Worm (Caenorhabditis elegans) whole organism, early embryonic: ENCODE results near the gene srw-26.

Experiments used
- B0310.2 ChIP-seq: sonication (generic microtip); optimal IDR thresholded peaks from 2 replicates; lab custom pipeline; 2016; ENCODE audit warnings: mild to moderate bottlenecking, missing genetic modification characterization, missing compliant biosample characterization
- F13C5.2 ChIP-seq: sonication (generic microtip); optimal IDR thresholded peaks from 2 replicates; lab custom pipeline; 2017; ENCODE audit warnings: mild to moderate bottlenecking, missing genetic modification characterization, inconsistent platforms, missing compliant biosample characterization
- aly-1 ChIP-seq: sonication (generic microtip); optimal IDR thresholded peaks from 2 replicates; lab custom pipeline; 2016; ENCODE audit warnings: missing genetic modification characterization, missing compliant biosample characterization
- ama-1 ChIP-seq: fragments of 150-350 bp; optimal IDR thresholded peaks from 2 replicates; lab custom pipeline; 2014
- ceh-36 ChIP-seq: sonication (generic microtip); optimal IDR thresholded peaks from 2 replicates; lab custom pipeline; 2016; ENCODE audit warnings: missing genetic modification characterization, inconsistent platforms, missing compliant biosample characterization
- ets-7 ChIP-seq: sonication (generic microtip); optimal IDR thresholded peaks from 2 replicates; lab custom pipeline; 2016; ENCODE audit warnings: missing genotype, missing genetic modification characterization, missing compliant biosample characterization
- flt-1 ChIP-seq: fragments of 200-800 bp; sonication (Bioruptor generic); IDR thresholded peaks from 2 replicates; pipeline ENCODE4 v1.3.6; 2022; ENCODE audit warnings: missing genetic modification characterization, missing compliant biosample characterization
- hmbx-1 ChIP-seq: sonication (generic microtip); optimal IDR thresholded peaks from 2 replicates; lab custom pipeline; 2016; ENCODE audit warnings: mild to moderate bottlenecking, missing genetic modification characterization, missing compliant biosample characterization
- hnd-1 ChIP-seq: sonication (generic microtip); optimal IDR thresholded peaks from 2 replicates; lab custom pipeline; 2016; ENCODE audit warnings: missing genetic modification characterization, missing compliant biosample characterization
- pes-1 ChIP-seq: fragments of 200-800 bp; sonication (Bioruptor generic); IDR thresholded peaks from 2 replicates; pipeline ENCODE4 v1.3.6; 2022; ENCODE audit warnings: missing genetic modification reagents, missing genetic modification characterization, missing compliant biosample characterization
- scrt-1 ChIP-seq: fragments of 200-800 bp; sonication (Bioruptor generic); IDR thresholded peaks from 2 replicates; pipeline ENCODE4 v1.3.6; 2022; ENCODE audit warnings: missing genetic modification characterization, missing compliant biosample characterization
- sea-1 ChIP-seq: fragments of 200-800 bp; sonication (Bioruptor generic); conservative IDR thresholded peaks from 2 replicates; pipeline ENCODE4 v1.3.6; 2022; ENCODE audit warnings: missing genetic modification characterization, missing compliant biosample characterization
- tbx-11 ChIP-seq: fragments of 200-800 bp; sonication (Bioruptor generic); IDR thresholded peaks from 2 replicates; pipeline ENCODE4 v1.3.6; 2022; ENCODE audit warnings: missing genetic modification characterization, missing compliant biosample characterization

DNA sequence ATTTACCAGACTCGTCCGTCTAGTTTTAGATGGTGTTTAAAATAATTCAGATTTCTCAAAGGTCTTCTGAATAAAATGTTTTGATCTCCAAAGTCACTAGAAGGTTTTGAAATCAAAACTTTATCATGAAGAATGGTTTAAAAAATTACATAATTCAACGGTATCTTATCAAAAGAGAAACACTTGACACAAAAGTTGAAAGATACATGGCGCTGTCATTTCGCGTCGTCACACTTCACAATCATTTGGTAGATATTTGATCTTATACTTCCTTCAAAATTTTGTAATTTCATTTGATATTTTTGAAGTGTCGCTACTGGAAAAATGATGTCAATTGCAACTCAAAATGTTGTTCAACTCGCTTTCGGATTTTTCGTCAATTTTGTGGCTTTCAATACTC is 24.8 kb upstream of the srw-26 start, which contains the start of gene F36G9.3:
- TF ChIP-seq aly-1 = no peak
- no peak for TF ChIP-seq ets-7 (tag; lab: Kevin White, UChicago)
- no peak for TF ChIP-seq ceh-36 (tag; lab: Kevin White, UChicago)
- TF ChIP-seq flt-1 = no peak
- TF ChIP-seq hnd-1 = no peak
- TF ChIP-seq tbx-11 (GFP tag; lab: Robert Waterston, UW) = no peak
- no peak for TF ChIP-seq sea-1
- TF ChIP-seq F13C5.2 (tag; lab: Kevin White, UChicago) = no peak
- no peak for TF ChIP-seq ama-1 (lab: Kevin White, UChicago)
- no peak for TF ChIP-seq scrt-1 (GFP tag; lab: Robert Waterston, UW)
- no peak for TF ChIP-seq pes-1 (GFP tag; lab: Robert Waterston, UW)
- TF ChIP-seq B0310.2 = no peak
- TF ChIP-seq hmbx-1 (tag; lab: Kevin White, UChicago) = no peak
